Fruit fly (Drosophila melanogaster) whole organism, embryonic: ENCODE results near the gene Npc2a.
A peak's percentile ranks its signal among the peaks of the same experiment; 100 is the strongest.

Experiments
- Bgb ChIP-seq: fragments of 200-800 bp; sonication (Bioruptor generic); IDR thresholded peaks from 2 replicates; pipeline ENCODE4 v1.3.6; 2022; ENCODE audit warnings: missing biosample characterization, missing genetic modification characterization; ENCODE audit not compliant: partially characterized antibody
- CG10462 ChIP-seq: fragments of 200-800 bp; sonication (Bioruptor generic); optimal IDR thresholded peaks from 2 replicates; lab custom pipeline; 2016; ENCODE audit warnings: missing biosample characterization, missing genetic modification characterization
- CG11398 ChIP-seq: fragments of 200-800 bp; sonication (Bioruptor generic); optimal IDR thresholded peaks from 2 replicates; lab custom pipeline; 2016; ENCODE audit warnings: missing biosample characterization, missing genetic modification characterization
- CG11560 ChIP-seq: fragments of 200-800 bp; sonication (Bioruptor generic); IDR thresholded peaks from 3 replicates; pipeline ENCODE4 v1.3.6; 2022; ENCODE audit warnings: missing biosample characterization, missing genetic modification characterization
- CG17568 ChIP-seq: fragments of 200-800 bp; sonication (Bioruptor generic); optimal IDR thresholded peaks from 2 replicates; lab custom pipeline; 2018; ENCODE audit warnings: missing biosample characterization, mild to moderate bottlenecking, missing genetic modification characterization, moderate library complexity
- CG18262 ChIP-seq: fragments of 200-800 bp; optimal IDR thresholded peaks from 3 replicates; lab custom pipeline; 2019; ENCODE audit warnings: missing biosample characterization, mild to moderate bottlenecking, missing genetic modification characterization, moderate library complexity
- CG30431 ChIP-seq: fragments of 200-800 bp; sonication (Bioruptor generic); optimal IDR thresholded peaks from 2 replicates; lab custom pipeline; 2017; ENCODE audit warnings: missing biosample characterization, missing genetic modification characterization
- CG34224 ChIP-seq: fragments of 200-800 bp; sonication (Bioruptor generic); IDR thresholded peaks from 3 replicates; pipeline ENCODE4 v1.3.6; 2022; ENCODE audit warnings: missing biosample characterization, missing genetic modification characterization; ENCODE audit not compliant: partially characterized antibody
- CG6683 ChIP-seq: fragments of 200-800 bp; sonication (Bioruptor generic); optimal IDR thresholded peaks from 2 replicates; lab custom pipeline; 2017; ENCODE audit warnings: missing biosample characterization, mild to moderate bottlenecking, missing genetic modification characterization, missing genetic modification reagents
- CG6689 ChIP-seq: fragments of 200-800 bp; sonication (Bioruptor generic); IDR thresholded peaks from 2 replicates; pipeline ENCODE4 v1.3.6; 2022; ENCODE audit warnings: missing biosample characterization, missing genetic modification characterization
- CG6765 ChIP-seq: fragments of 200-800 bp; sonication (Bioruptor generic); optimal IDR thresholded peaks from 3 replicates; lab custom pipeline; 2017; ENCODE audit warnings: missing biosample characterization, mild to moderate bottlenecking, missing genetic modification characterization
- CG6854 ChIP-seq: fragments of 200-800 bp; sonication (Bioruptor generic); optimal IDR thresholded peaks from 3 replicates; lab custom pipeline; 2017; ENCODE audit warnings: missing biosample characterization, mild to moderate bottlenecking, missing genetic modification characterization
- CG7839 ChIP-seq: fragments of 200-800 bp; sonication (Bioruptor generic); optimal IDR thresholded peaks from 3 replicates; lab custom pipeline; 2018; ENCODE audit warnings: missing biosample characterization, mild to moderate bottlenecking, missing genetic modification characterization, moderate library complexity
- CG8290 ChIP-seq, 3 experiments: fragments of 200-800 bp; sonication (Bioruptor generic); optimal IDR thresholded peaks; 2 replicates each; lab custom pipeline; 2016 to 2019; ENCODE audit warnings: missing biosample characterization in 3 of 3, missing genetic modification characterization in 3 of 3, mild to moderate bottlenecking in 2 of 3, moderate library complexity in 1 of 3
- CG9817 ChIP-seq: fragments of 200-800 bp; sonication (Bioruptor generic); optimal IDR thresholded peaks from 2 replicates; lab custom pipeline; 2018; ENCODE audit warnings: missing biosample characterization, mild to moderate bottlenecking, missing genetic modification characterization, moderate library complexity
- CG9876 ChIP-seq: fragments of 200-800 bp; sonication (Bioruptor generic); optimal IDR thresholded peaks from 2 replicates; lab custom pipeline; 2016; ENCODE audit warnings: missing biosample characterization, missing genetic modification characterization
- Dfd ChIP-seq, 2 experiments: fragments of >200 bp; optimal IDR thresholded peaks; 2 replicates each; lab custom pipeline; 2017; ENCODE audit warnings: missing biosample characterization in 2 of 2, missing genetic modification characterization in 2 of 2
- Dref ChIP-seq: fragments of 200-800 bp; sonication (Bioruptor generic); IDR thresholded peaks from 2 replicates; pipeline ENCODE4 v1.3.6; 2022; ENCODE audit warnings: missing biosample characterization, missing genetic modification characterization
- Drgx ChIP-seq: fragments of 200-800 bp; sonication (Bioruptor generic); IDR thresholded peaks from 2 replicates; pipeline ENCODE4 v1.3.6; 2022; ENCODE audit warnings: missing biosample characterization, missing genetic modification characterization
- Ets65A ChIP-seq: fragments of 200-800 bp; sonication (Bioruptor generic); peaks from one replicate; lab custom pipeline; 2016; ENCODE audit warnings: missing biosample characterization, missing genetic modification characterization
- GATAe ChIP-seq: fragments of 200-800 bp; sonication (Bioruptor generic); conservative IDR thresholded peaks from 2 replicates; pipeline ENCODE4 v1.3.6; 2022; ENCODE audit warnings: missing biosample characterization, missing genetic modification characterization
- Gug ChIP-seq: fragments of 200-800 bp; sonication (Bioruptor generic); IDR thresholded peaks from 4 replicates; pipeline ENCODE4 v1.3.6; 2022; ENCODE audit warnings: missing biosample characterization, missing genetic modification characterization
- HLH4C ChIP-seq: fragments of 200-800 bp; sonication (Bioruptor generic); IDR thresholded peaks from 3 replicates; pipeline ENCODE4 v1.3.6; 2022; ENCODE audit warnings: missing biosample characterization, missing genetic modification characterization; ENCODE audit not compliant: partially characterized antibody
- Lhr ChIP-seq: fragments of 200-800 bp; sonication (Bioruptor generic); optimal IDR thresholded peaks from 3 replicates; lab custom pipeline; 2017; ENCODE audit warnings: mild to moderate bottlenecking, missing biosample characterization, missing genetic modification reagents, missing genetic modification characterization
- NFAT ChIP-seq: fragments of 200-800 bp; sonication (Bioruptor generic); IDR thresholded peaks from 2 replicates; pipeline ENCODE4 v1.3.6; 2022; ENCODE audit warnings: missing biosample characterization, missing genetic modification characterization
- Oli ChIP-seq: fragments of 200-800 bp; sonication (Bioruptor generic); optimal IDR thresholded peaks from 2 replicates; lab custom pipeline; 2018; ENCODE audit warnings: missing biosample characterization, mild to moderate bottlenecking, missing genetic modification characterization, moderate library complexity
- Optix ChIP-seq: fragments of 200-800 bp; sonication (Bioruptor generic); IDR thresholded peaks from 3 replicates; pipeline ENCODE4 v1.3.6; 2022; ENCODE audit warnings: missing biosample characterization, missing genetic modification characterization
- TFAM ChIP-seq: fragments of 200-800 bp; sonication (Bioruptor generic); optimal IDR thresholded peaks from 2 replicates; lab custom pipeline; 2017; ENCODE audit warnings: missing biosample characterization, missing genetic modification characterization, inconsistent platforms
- ash1 ChIP-seq: fragments of 200-800 bp; sonication (Bioruptor generic); optimal IDR thresholded peaks from 2 replicates; lab custom pipeline; 2018; ENCODE audit warnings: missing biosample characterization, mild to moderate bottlenecking, missing genetic modification characterization
- bcd ChIP-seq: fragments of 200-800 bp; sonication (Bioruptor generic); optimal IDR thresholded peaks from 2 replicates; lab custom pipeline; 2017; ENCODE audit warnings: missing biosample characterization, mild to moderate bottlenecking, missing genetic modification characterization
- cad ChIP-seq: fragments of >200 bp; optimal IDR thresholded peaks from 2 replicates; lab custom pipeline; 2017; ENCODE audit warnings: missing biosample characterization, missing genetic modification characterization
- chif ChIP-seq, 2 experiments: fragments of 200-800 bp; sonication (Bioruptor generic); optimal IDR thresholded peaks; 3 replicates each; lab custom pipeline; 2016; ENCODE audit warnings: missing biosample characterization in 2 of 2, missing genetic modification characterization in 2 of 2
- croc ChIP-seq: fragments of 200-800 bp; sonication (Bioruptor generic); conservative IDR thresholded peaks from 3 replicates; pipeline ENCODE4 v1.3.6; 2022; ENCODE audit warnings: missing biosample characterization, missing genetic modification characterization
- eve ChIP-seq, 2 experiments: fragments of >200 bp; optimal IDR thresholded peaks; 2 replicates each; lab custom pipeline; 2017; ENCODE audit warnings: missing biosample characterization in 2 of 2, missing genetic modification characterization in 2 of 2
- fd3F ChIP-seq: fragments of 200-800 bp; sonication (Bioruptor generic); optimal IDR thresholded peaks from 2 replicates; lab custom pipeline; 2018; ENCODE audit warnings: missing biosample characterization, mild to moderate bottlenecking, missing genetic modification characterization, moderate library complexity
- fd96Cb ChIP-seq: fragments of 200-800 bp; sonication (Bioruptor generic); optimal IDR thresholded peaks from 2 replicates; lab custom pipeline; 2018; ENCODE audit warnings: missing biosample characterization, mild to moderate bottlenecking, missing genetic modification characterization, moderate library complexity
- gcm2 ChIP-seq: fragments of 200-800 bp; sonication (Bioruptor generic); optimal IDR thresholded peaks from 2 replicates; lab custom pipeline; 2016; ENCODE audit warnings: missing biosample characterization, missing genetic modification characterization
- gsb ChIP-seq: fragments of 200-800 bp; sonication (Bioruptor generic); IDR thresholded peaks from 2 replicates; pipeline ENCODE4 v1.3.6; 2022; ENCODE audit warnings: missing biosample characterization, missing genetic modification characterization
- hth ChIP-seq: fragments of >200 bp; optimal IDR thresholded peaks from 2 replicates; lab custom pipeline; 2017; ENCODE audit warnings: inconsistent platforms
- kah ChIP-seq: fragments of 200-800 bp; sonication (Bioruptor generic); optimal IDR thresholded peaks from 2 replicates; lab custom pipeline; 2018; ENCODE audit warnings: missing biosample characterization, mild to moderate bottlenecking, missing genetic modification characterization
- kay ChIP-seq: fragments of 200-800 bp; sonication (Bioruptor generic); optimal IDR thresholded peaks from 2 replicates; lab custom pipeline; 2016; ENCODE audit warnings: missing biosample characterization, missing genetic modification characterization
- luna ChIP-seq: fragments of 200-800 bp; sonication (Bioruptor generic); optimal IDR thresholded peaks from 2 replicates; lab custom pipeline; 2016; ENCODE audit warnings: missing biosample characterization, missing genetic modification characterization
- org-1 ChIP-seq: fragments of 200-800 bp; sonication (Bioruptor generic); optimal IDR thresholded peaks from 2 replicates; lab custom pipeline; 2017; ENCODE audit warnings: missing biosample characterization, missing genetic modification characterization
- pzg ChIP-seq: fragments of 200-800 bp; sonication (Bioruptor generic); optimal IDR thresholded peaks from 3 replicates; lab custom pipeline; 2018; ENCODE audit warnings: missing biosample characterization, mild to moderate bottlenecking, missing genetic modification characterization, moderate library complexity
- ro ChIP-seq: fragments of 200-800 bp; sonication (Bioruptor generic); IDR thresholded peaks from 2 replicates; pipeline ENCODE4 v1.3.6; 2022; ENCODE audit warnings: missing biosample characterization, missing genetic modification characterization
- shn ChIP-seq: fragments of 200-800 bp; sonication (Bioruptor generic); optimal IDR thresholded peaks from 3 replicates; lab custom pipeline; 2016; ENCODE audit warnings: missing biosample characterization, missing genetic modification characterization
- sna ChIP-seq: fragments of 200-800 bp; sonication (Bioruptor generic); IDR thresholded peaks from 2 replicates; pipeline ENCODE4 v1.3.6; 2022; ENCODE audit warnings: missing biosample characterization, missing genetic modification characterization; ENCODE audit not compliant: partially characterized antibody
- sob ChIP-seq: fragments of 200-800 bp; sonication (Bioruptor generic); IDR thresholded peaks from 2 replicates; pipeline ENCODE4 v1.3.6; 2022; ENCODE audit warnings: missing biosample characterization, missing genetic modification characterization
- tio ChIP-seq: fragments of 200-800 bp; sonication (Bioruptor generic); optimal IDR thresholded peaks from 2 replicates; lab custom pipeline; 2017; ENCODE audit warnings: missing biosample characterization, missing genetic modification characterization, inconsistent platforms
- vfl ChIP-seq: fragments of 200-800 bp; sonication (Bioruptor generic); optimal IDR thresholded peaks from 2 replicates; lab custom pipeline; 2016; ENCODE audit warnings: missing biosample characterization, missing genetic modification characterization
- wek ChIP-seq: fragments of 200-800 bp; sonication (Bioruptor generic); optimal IDR thresholded peaks from 3 replicates; lab custom pipeline; 2018; ENCODE audit warnings: missing biosample characterization, mild to moderate bottlenecking, missing genetic modification characterization, moderate library complexity

Gene Npc2a

dm6 chr2L:1970312-1970929 is 17.7 kb upstream of the Npc2a start, which contains the start of gene erm (continued):
- TF ChIP-seq Lhr (GFP tag; lab: Kevin White, UChicago), result no peak
- TF ChIP-seq CG17568 (GFP tag; lab: Kevin White, UChicago), result no peak
- TF ChIP-seq bcd (GFP tag; lab: Kevin White, UChicago), result no peak
- TF ChIP-seq GATAe, result no peak
- no peak for TF ChIP-seq kah (GFP tag; lab: Kevin White, UChicago)
- no peak for TF ChIP-seq ash1
- TF ChIP-seq TFAM (GFP tag; lab: Kevin White, UChicago), result no peak
- TF ChIP-seq fd96Cb (tag; lab: Kevin White, UChicago), result no peak
- TF ChIP-seq Oli (tag; lab: Kevin White, UChicago), result no peak
- no peak for TF ChIP-seq sob
- TF ChIP-seq NFAT (GFP tag; lab: Robert Waterston, UW), result no peak
- no peak for TF ChIP-seq CG10462 (GFP tag; lab: Kevin White, UChicago)
- no peak for TF ChIP-seq eve (GFP tag; optimal IDR thresholded peaks at IDR 0.05; lab: Kevin White, UChicago)
- TF ChIP-seq CG6765, result no peak
- TF ChIP-seq org-1 (GFP tag; lab: Kevin White, UChicago), result no peak
- TF ChIP-seq gcm2 (GFP tag; lab: Kevin White, UChicago), result no peak
- no peak for TF ChIP-seq kay (GFP tag; lab: Kevin White, UChicago)
- no peak for TF ChIP-seq CG7839 (tag; lab: Kevin White, UChicago)
- no peak for TF ChIP-seq Bgb (GFP tag; lab: Robert Waterston, UW)
- no peak for TF ChIP-seq Optix
- TF ChIP-seq ro (GFP tag; lab: Robert Waterston, UW), result no peak
- TF ChIP-seq Dref, result no peak
- no peak for TF ChIP-seq CG6683 (GFP tag; lab: Kevin White, UChicago)
- no peak for TF ChIP-seq CG9817 (tag; lab: Kevin White, UChicago)
- TF ChIP-seq chif (GFP tag; optimal IDR thresholded peaks at IDR 0.05; lab: Kevin White, UChicago), result no peak
- no peak for TF ChIP-seq Drgx (GFP tag; lab: Robert Waterston, UW)
- TF ChIP-seq Dfd (GFP tag; optimal IDR thresholded peaks at IDR 0.05; lab: Kevin White, UChicago), result no peak
- TF ChIP-seq CG34224 (GFP tag; lab: Robert Waterston, UW), result no peak
- no peak for TF ChIP-seq gsb (GFP tag; lab: Robert Waterston, UW)
- TF ChIP-seq CG11398 (GFP tag; lab: Kevin White, UChicago), result no peak
- TF ChIP-seq CG11560 (tag; lab: Robert Waterston, UW), result no peak
- TF ChIP-seq tio (GFP tag; lab: Kevin White, UChicago), result no peak
- TF ChIP-seq CG6854 (GFP tag; lab: Kevin White, UChicago), result no peak
- no peak for TF ChIP-seq vfl (GFP tag; lab: Kevin White, UChicago)
- no peak for TF ChIP-seq CG6689
- TF ChIP-seq fd3F (GFP tag; lab: Kevin White, UChicago), result no peak
- no peak for TF ChIP-seq CG8290 (GFP tag; optimal IDR thresholded peaks at IDR 0.05; lab: Kevin White, UChicago)
- no peak for TF ChIP-seq CG8290 (tag; optimal IDR thresholded peaks at IDR 0.05; lab: Kevin White, UChicago)
- TF ChIP-seq sna (GFP tag; lab: Robert Waterston, UW), result peak; percentile 49; the same call in 1 of the 2 replicates
- peak; percentile 9 for TF ChIP-seq Ets65A
- no peak for TF ChIP-seq luna
- no peak for TF ChIP-seq hth (lab: Kevin White, UChicago)
- no peak for TF ChIP-seq pzg (GFP tag; lab: Kevin White, UChicago)
- no peak for TF ChIP-seq wek
- no peak for TF ChIP-seq Gug (GFP tag; lab: Robert Waterston, UW)
- 0 out of 3 replicates have a peak, but pooled peaks have one; percentile 28 for TF ChIP-seq HLH4C (GFP tag; lab: Robert Waterston, UW)
- no peak for TF ChIP-seq shn
- TF ChIP-seq croc (GFP tag; lab: Robert Waterston, UW), result no peak
- TF ChIP-seq CG18262, result no peak
- no peak for TF ChIP-seq CG9876 (GFP tag; lab: Kevin White, UChicago)
- TF ChIP-seq CG30431 (GFP tag; lab: Kevin White, UChicago), result no peak
- TF ChIP-seq cad (GFP tag; lab: Kevin White, UChicago), result no peak
